Worm (Caenorhabditis elegans): Measurements from ENCODE around the gene lgx-1.

lgx-1 gene

ce11 chrX:5507926-5508325 lies 30.4 kb downstream of the lgx-1 start:
- no peak for TF ChIP-seq dpff-1 (tag; optimal IDR thresholded peaks at IDR 0.05)
- no peak for TF ChIP-seq nhr-80 (tag; optimal IDR thresholded peaks at IDR 0.05)
- TF ChIP-seq ceh-58 (GFP tag; IDR thresholded peaks at IDR 0.05): 0 out of 2 replicates have a peak, but pooled peaks have one; percentile 7

DNA sequence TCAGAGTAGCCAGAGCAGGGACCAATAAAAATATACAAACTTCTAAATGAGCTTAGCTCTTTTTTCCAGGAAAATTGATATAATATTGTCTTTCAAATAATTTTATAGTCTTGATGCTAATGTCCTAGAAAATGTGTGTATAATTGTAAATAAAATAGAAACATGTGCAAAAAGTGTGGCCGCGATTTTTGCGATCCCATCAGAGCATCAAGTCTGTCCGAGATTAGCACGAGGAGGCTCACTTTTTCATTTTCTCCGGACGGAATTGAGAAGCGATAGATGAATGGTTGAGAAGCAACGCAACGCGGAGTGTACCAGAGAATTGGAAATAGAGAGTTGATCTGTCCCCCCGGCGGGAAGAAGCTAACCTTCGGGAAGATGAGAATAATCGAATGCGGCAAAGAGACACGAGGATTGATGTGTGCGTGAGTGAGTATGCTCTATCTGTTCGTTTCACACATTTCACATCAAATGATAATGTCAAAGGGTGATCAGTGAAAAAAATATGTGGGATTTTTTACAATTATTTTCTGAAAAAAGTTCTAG lies 31.8 kb downstream of the lgx-1 start:
- no peak for TF ChIP-seq efl-1 (GFP tag; optimal IDR thresholded peaks at IDR 0.05)

ce11 chrX:5505148-5505547 lies 33.2 kb downstream of the lgx-1 start, which contains the start of gene T23F2.2:
Gene T23F2.2 (minus strand): TSS chrX:5505248.
- no peak for TF ChIP-seq unc-62 (GFP tag; optimal IDR thresholded peaks at IDR 0.05)
- TF ChIP-seq dpl-1 (GFP tag; optimal IDR thresholded peaks at IDR 0.05): no peak

ce11 chrX:5492820-5493382 lies 45.4 kb downstream of the lgx-1 start, which contains the start of the genes bus-8A and bus-8B:
Gene bus-8A (plus strand): TSS chrX:5492915.
Gene bus-8B (plus strand): TSS chrX:5493332.
- 0 out of 2 replicates have a peak, but pooled peaks have one; percentile 34 for TF ChIP-seq zfh-2 (GFP tag; conservative IDR thresholded peaks at IDR 0.05)
- TF ChIP-seq F57C9.4 (tag; optimal IDR thresholded peaks at IDR 0.05): no peak

DNA sequence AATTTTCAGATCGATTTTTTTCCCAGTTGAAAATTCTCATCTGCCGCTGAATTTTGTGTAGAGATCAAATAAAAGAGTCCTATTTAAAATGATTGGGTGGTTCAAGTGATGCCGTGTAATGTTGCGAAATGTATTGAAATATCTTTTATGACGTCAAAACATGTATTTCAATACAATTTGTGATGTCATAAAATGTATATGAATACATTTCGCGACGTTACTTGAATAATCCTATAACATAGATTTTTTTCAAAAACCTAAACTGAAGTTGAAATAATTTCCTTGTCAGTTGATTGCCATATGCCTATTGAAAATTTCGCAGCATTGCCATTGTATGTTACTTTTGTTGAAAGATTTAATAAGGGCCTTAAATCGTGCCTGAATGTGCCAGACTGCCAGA lies 48.8 kb downstream of the lgx-1 start, which contains the start of gene F55D1.1:
TSS of gene F55D1.1 (plus strand) at position 301 of the 400 bp plus-strand sequence.
- TF ChIP-seq ztf-25 (GFP tag; IDR thresholded peaks at IDR 0.05): no peak
- TF ChIP-seq nhr-120 (GFP tag; IDR thresholded peaks at IDR 0.05): no peak

DNA sequence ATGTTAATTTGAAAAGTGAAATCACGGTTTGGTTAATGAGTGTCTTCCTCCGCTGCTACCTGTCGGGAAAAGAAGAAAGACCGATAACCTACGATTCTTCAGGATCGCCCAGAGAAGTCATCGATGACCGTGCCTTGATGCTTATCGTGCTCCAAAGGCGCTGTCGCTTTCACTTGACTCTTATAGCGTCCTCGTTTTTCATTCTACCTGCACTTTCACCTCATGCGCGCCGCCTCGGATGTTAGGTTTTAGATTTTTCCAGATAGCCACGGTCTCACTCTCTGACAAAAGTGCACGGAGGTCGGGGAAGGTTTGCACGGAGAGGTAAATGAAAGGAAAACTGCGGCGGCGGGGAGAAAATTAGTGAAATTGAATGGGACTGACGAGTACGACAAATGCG lies 49.4 kb downstream of the lgx-1 start:
- no peak for TF ChIP-seq cebp-2 (GFP tag; IDR thresholded peaks at IDR 0.05)
- 0 out of 2 replicates have a peak, but pooled peaks have one; percentile 17 for TF ChIP-seq zfh-2 (GFP tag; conservative IDR thresholded peaks at IDR 0.05)

DNA sequence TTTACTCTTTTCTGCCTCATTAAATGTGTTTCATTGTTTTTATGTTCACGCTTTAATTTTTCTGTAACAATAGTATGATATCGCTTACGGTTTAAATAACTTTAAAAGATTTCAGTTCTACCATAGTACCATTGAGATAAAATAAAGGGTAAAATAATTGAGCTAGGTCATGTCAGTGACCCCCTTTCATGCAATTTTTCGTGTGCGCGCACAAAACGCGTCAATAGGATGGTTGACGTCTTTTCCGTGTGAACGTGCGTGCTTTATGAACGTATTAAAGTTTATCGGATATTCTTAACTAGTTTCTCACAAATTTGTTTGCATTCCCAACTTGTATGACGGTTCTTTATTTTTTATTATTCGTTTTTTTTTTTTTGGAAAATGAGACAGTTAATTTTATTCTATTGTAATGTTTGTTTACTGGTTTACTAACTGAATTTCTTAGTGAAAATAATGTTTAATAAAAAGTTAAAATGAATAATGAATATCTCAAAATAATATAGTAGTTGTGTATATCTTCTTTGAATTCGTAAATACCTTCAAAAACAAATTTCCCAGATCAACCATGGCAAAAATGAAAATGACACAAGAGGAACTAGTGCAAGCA lies 52.3 kb downstream of the lgx-1 start, which contains the start of gene C25F6.1:
TSS of gene C25F6.1 (plus strand) at position 557 of the 607 bp plus-strand sequence.
- TF ChIP-seq nhr-80 (tag; optimal IDR thresholded peaks at IDR 0.05): no peak
- TF ChIP-seq ztf-18 (tag; optimal IDR thresholded peaks at IDR 0.05): peak; percentile 78

DNA sequence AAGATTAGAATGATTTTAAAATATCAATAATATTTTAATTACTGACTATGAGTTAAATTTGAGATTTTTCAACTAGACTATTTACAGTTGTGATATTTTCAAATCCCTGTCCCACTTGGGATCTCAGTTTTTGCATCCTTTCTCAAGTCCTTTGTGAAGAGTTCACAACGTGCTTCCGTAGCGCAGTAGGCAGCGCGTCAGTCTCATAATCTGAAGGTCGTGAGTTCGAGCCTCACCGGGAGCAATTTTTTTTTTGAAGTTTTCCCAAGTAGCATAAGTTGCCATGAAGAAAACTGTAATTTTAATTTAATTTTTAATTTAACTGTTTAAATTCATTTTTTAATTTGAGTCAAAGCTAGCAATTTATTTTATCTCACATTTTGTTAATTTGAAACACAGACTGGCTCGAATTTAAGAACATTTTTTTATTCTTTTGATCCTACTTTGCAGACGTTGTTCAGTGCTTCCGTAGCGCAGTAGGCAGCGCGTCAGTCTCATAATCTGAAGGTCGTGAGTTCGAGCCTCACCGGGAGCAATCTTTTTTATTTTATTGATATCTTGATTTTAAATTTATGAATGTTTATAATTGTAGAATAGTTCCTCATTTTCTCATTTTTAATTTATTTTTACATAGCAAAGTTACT lies 52.9 kb downstream of the lgx-1 start:
- TF ChIP-seq cebp-1 (GFP tag; IDR thresholded peaks at IDR 0.05) (no peak), cebp-1 (tag; optimal IDR thresholded peaks at IDR 0.05) (peak; percentile 33), ztf-3 (GFP tag; optimal IDR thresholded peaks at IDR 0.05) (no peak), ZK185.1 (tag; optimal IDR thresholded peaks at IDR 0.05; ENCODE audit: poor library complexity, severe bottlenecking) (peak; percentile 36), mel-28 (tag; optimal IDR thresholded peaks at IDR 0.05; ENCODE audit: borderline replicate concordance) (no peak), tbp1 (GFP tag; optimal IDR thresholded peaks at IDR 0.05) (peak; percentile 85), tbx-9 (tag; optimal IDR thresholded peaks at IDR 0.05; ENCODE audit: borderline replicate concordance) (no peak), atf-7 (tag; optimal IDR thresholded peaks at IDR 0.05) (no peak), lsy-27 (tag; optimal IDR thresholded peaks at IDR 0.05; ENCODE audit: borderline replicate concordance, insufficient read depth) (peak; percentile 45), sea-2 (GFP tag; IDR thresholded peaks at IDR 0.05) (no peak), F39B2.1 (GFP tag; IDR thresholded peaks at IDR 0.05) (no peak), ztf-18 (tag; optimal IDR thresholded peaks at IDR 0.05) (peak; percentile 54), die-1 (tag; optimal IDR thresholded peaks at IDR 0.05) (peak; percentile 73), ama-1 (optimal IDR thresholded peaks at IDR 0.05) (no peak), ama-1 (GFP tag; optimal IDR thresholded peaks at IDR 0.05) (no peak), D2030.7 (GFP tag; IDR thresholded peaks at IDR 0.05) (peak; percentile 73; the same call in 1 of the 2 replicates), dox-1 (GFP tag; IDR thresholded peaks at IDR 0.05) (peak; percentile 62), ztf-25 (GFP tag; IDR thresholded peaks at IDR 0.05) (0 out of 2 replicates have a peak, but pooled peaks have one; percentile 28), Y56A3A.18 (GFP tag; IDR thresholded peaks at IDR 0.05) (0 out of 2 replicates have a peak, but pooled peaks have one; percentile 22), nhr-90 (tag; optimal IDR thresholded peaks at IDR 0.05) (peak; percentile 60), sdz-38 (tag; optimal IDR thresholded peaks at IDR 0.05) (no peak), nhr-179 (tag; optimal IDR thresholded peaks at IDR 0.05) (no peak), sptf-2 (GFP tag; optimal IDR thresholded peaks at IDR 0.05) (no peak)
